Worm (Caenorhabditis elegans) whole organism, L2 larva: Measurements from ENCODE around the gene pgp-3.
A peak's percentile ranks its signal among the peaks of the same experiment; 100 is the strongest.

Source experiments
- C34F6.9 ChIP-seq: fragments of 150-350 bp; optimal IDR thresholded peaks from 2 replicates; lab custom pipeline; 2014; ENCODE audit warnings: missing biosample characterization, missing genetic modification characterization
- F13H6.1 ChIP-seq: sonication (generic microtip); optimal IDR thresholded peaks from 2 replicates; lab custom pipeline; 2016; ENCODE audit warnings: missing genetic modification characterization, missing compliant biosample characterization
- Y55F3AM.14 ChIP-seq: fragments of 200-800 bp; sonication (Bioruptor generic); optimal IDR thresholded peaks from 2 replicates; lab custom pipeline; 2018; ENCODE audit warnings: mild to moderate bottlenecking, missing genetic modification characterization, missing compliant biosample characterization
- ZK546.5 ChIP-seq: sonication (generic microtip); optimal IDR thresholded peaks from 2 replicates; lab custom pipeline; 2017; ENCODE audit warnings: missing biosample characterization, missing genetic modification characterization
- alr-1 ChIP-seq: fragments of 150-350 bp; optimal IDR thresholded peaks from 2 replicates; lab custom pipeline; 2014; ENCODE audit warnings: missing biosample characterization, missing genetic modification characterization
- aly-2 ChIP-seq: fragments of 150-350 bp; optimal IDR thresholded peaks from 2 replicates; lab custom pipeline; 2014; ENCODE audit warnings: missing biosample characterization, missing genetic modification characterization
- blmp-1 ChIP-seq: sonication (generic microtip); optimal IDR thresholded peaks from 2 replicates; lab custom pipeline; 2017; ENCODE audit warnings: missing genetic modification characterization, mild to moderate bottlenecking, missing compliant biosample characterization, antibody characterized with exemption, moderate library complexity; ENCODE audit not compliant: insufficient read depth
- ceh-16 ChIP-seq: fragments of 150-350 bp; optimal IDR thresholded peaks from 2 replicates; lab custom pipeline; 2014; ENCODE audit warnings: missing biosample characterization, missing genetic modification characterization
- crh-2 ChIP-seq: sonication (generic microtip); optimal IDR thresholded peaks from 2 replicates; lab custom pipeline; 2017; ENCODE audit warnings: missing biosample characterization, missing genetic modification characterization
- dmd-4 ChIP-seq: sonication (generic microtip); optimal IDR thresholded peaks from 2 replicates; lab custom pipeline; 2017; ENCODE audit warnings: missing biosample characterization, missing genetic modification characterization
- egl-27 ChIP-seq: sonication (generic microtip); optimal IDR thresholded peaks from 3 replicates; lab custom pipeline; 2017; ENCODE audit warnings: missing biosample characterization, missing genetic modification reagents, missing genetic modification characterization
- elt-1 ChIP-seq: fragments of 150-350 bp; optimal IDR thresholded peaks from 2 replicates; lab custom pipeline; 2014; ENCODE audit warnings: missing biosample characterization, missing genetic modification characterization
- elt-3 ChIP-seq: sonication (generic microtip); optimal IDR thresholded peaks from 2 replicates; lab custom pipeline; 2017; ENCODE audit warnings: missing biosample characterization, missing genetic modification characterization
- fos-1 ChIP-seq: fragments of 150-350 bp; optimal IDR thresholded peaks from 2 replicates; lab custom pipeline; 2014; ENCODE audit warnings: missing biosample characterization, missing genetic modification characterization
- lin-11 ChIP-seq: fragments of 150-350 bp; sonication (generic microtip); optimal IDR thresholded peaks from 2 replicates; lab custom pipeline; 2014; ENCODE audit warnings: missing biosample characterization, missing genetic modification characterization, inconsistent platforms, mixed read lengths
- lin-13 ChIP-seq: fragments of 150-350 bp; optimal IDR thresholded peaks from 2 replicates; lab custom pipeline; 2014; ENCODE audit warnings: missing biosample characterization, missing genetic modification reagents, missing genetic modification characterization
- lin-39 ChIP-seq: fragments of 150-350 bp; optimal IDR thresholded peaks from 2 replicates; lab custom pipeline; 2014; ENCODE audit warnings: missing biosample characterization, missing genetic modification reagents, missing genetic modification characterization
- lsy-2 ChIP-seq, 2 experiments: fragments of 150-350 bp in 1 of 2; sonication (generic microtip) in 1 of 2; optimal IDR thresholded peaks; 2 replicates each; lab custom pipeline; 2014 to 2017; ENCODE audit warnings: missing biosample characterization in 2 of 2, missing genetic modification characterization in 2 of 2
- mab-5 ChIP-seq: fragments of 150-350 bp; optimal IDR thresholded peaks from 2 replicates; lab custom pipeline; 2014; ENCODE audit warnings: missing biosample characterization, missing genetic modification characterization
- mbf-1 ChIP-seq: sonication (generic microtip); optimal IDR thresholded peaks from 2 replicates; lab custom pipeline; 2017; ENCODE audit warnings: missing biosample characterization, missing genetic modification characterization
- mdl-1 ChIP-seq, 2 experiments: fragments of 150-350 bp in 1 of 2; sonication (generic microtip) in 1 of 2; optimal IDR thresholded peaks; 2 replicates each; lab custom pipeline; 2017; ENCODE audit warnings: missing biosample characterization in 2 of 2, missing genetic modification characterization in 2 of 2
- nhr-10 ChIP-seq: sonication (generic microtip); optimal IDR thresholded peaks from 2 replicates; lab custom pipeline; 2017; ENCODE audit warnings: missing biosample characterization, missing genetic modification characterization
- nhr-11 ChIP-seq: fragments of 150-350 bp; optimal IDR thresholded peaks from 2 replicates; lab custom pipeline; 2014; ENCODE audit warnings: missing biosample characterization, missing genetic modification characterization
- nhr-12 ChIP-seq: fragments of 150-350 bp; optimal IDR thresholded peaks from 2 replicates; lab custom pipeline; 2014; ENCODE audit warnings: missing biosample characterization, missing genetic modification characterization
- nhr-129 ChIP-seq: fragments of 150-350 bp; optimal IDR thresholded peaks from 2 replicates; lab custom pipeline; 2014; ENCODE audit warnings: missing biosample characterization, missing genetic modification characterization
- nhr-23 ChIP-seq: fragments of 150-350 bp; optimal IDR thresholded peaks from 2 replicates; lab custom pipeline; 2014; ENCODE audit warnings: missing biosample characterization, missing genetic modification reagents, missing genetic modification characterization
- nhr-237 ChIP-seq: fragments of 150-350 bp; optimal IDR thresholded peaks from 2 replicates; lab custom pipeline; 2014; ENCODE audit warnings: missing biosample characterization, missing genetic modification characterization
- nhr-25 ChIP-seq: fragments of 150-350 bp; sonication (generic microtip); optimal IDR thresholded peaks from 3 replicates; lab custom pipeline; 2014; ENCODE audit warnings: missing biosample characterization, missing genetic modification characterization
- nhr-6 ChIP-seq: fragments of 150-350 bp; optimal IDR thresholded peaks from 2 replicates; lab custom pipeline; 2014; ENCODE audit warnings: missing biosample characterization, missing genetic modification characterization
- nhr-77 ChIP-seq: fragments of 150-350 bp; optimal IDR thresholded peaks from 2 replicates; lab custom pipeline; 2014; ENCODE audit warnings: missing biosample characterization, missing genetic modification characterization
- peb-1 ChIP-seq: fragments of 150-350 bp; optimal IDR thresholded peaks from 2 replicates; lab custom pipeline; 2014; ENCODE audit warnings: missing biosample characterization, missing genetic modification characterization
- sem-4 ChIP-seq: fragments of 150-350 bp; optimal IDR thresholded peaks from 2 replicates; lab custom pipeline; 2014; ENCODE audit warnings: missing biosample characterization, missing genetic modification reagents, missing genetic modification characterization
- skn-1 ChIP-seq: sonication (generic microtip); optimal IDR thresholded peaks from 2 replicates; lab custom pipeline; 2017; ENCODE audit warnings: missing biosample characterization, missing genetic modification characterization
- sma-3 ChIP-seq: sonication (generic microtip); optimal IDR thresholded peaks from 2 replicates; lab custom pipeline; 2016; ENCODE audit warnings: missing genetic modification reagents, missing genetic modification characterization, missing compliant biosample characterization
- sma-9 ChIP-seq, 2 experiments: fragments of 150-350 bp in 1 of 2; sonication (generic microtip) in 1 of 2; optimal IDR thresholded peaks; 2 replicates each; lab custom pipeline; 2014 to 2016; ENCODE audit warnings: missing genetic modification characterization in 2 of 2, mild to moderate bottlenecking in 1 of 2, missing biosample characterization in 1 of 2, missing compliant biosample characterization in 1 of 2, missing genetic modification reagents in 1 of 2, moderate library complexity in 1 of 2
- snpc-4 ChIP-seq: fragments of 150-350 bp; optimal IDR thresholded peaks from 2 replicates; lab custom pipeline; 2014; ENCODE audit warnings: missing biosample characterization, missing genetic modification characterization
- unc-39 ChIP-seq: fragments of 150-350 bp; optimal IDR thresholded peaks from 2 replicates; lab custom pipeline; 2014; ENCODE audit warnings: missing biosample characterization, missing genetic modification characterization
- unc-55 ChIP-seq: fragments of 150-350 bp; sonication (generic microtip); optimal IDR thresholded peaks from 3 replicates; lab custom pipeline; 2014; ENCODE audit warnings: missing biosample characterization, missing genetic modification reagents, missing genetic modification characterization
- unc-62 ChIP-seq: fragments of 150-350 bp; optimal IDR thresholded peaks from 2 replicates; lab custom pipeline; 2014; ENCODE audit warnings: missing biosample characterization, missing genetic modification reagents, missing genetic modification characterization
- ztf-1 ChIP-seq: fragments of 200-800 bp; sonication (Bioruptor generic); conservative IDR thresholded peaks from 2 replicates; pipeline ENCODE4 v1.3.6; 2022; ENCODE audit warnings: missing genetic modification characterization, missing compliant biosample characterization
- ztf-11 ChIP-seq: sonication (generic microtip); optimal IDR thresholded peaks from 2 replicates; lab custom pipeline; 2017; ENCODE audit warnings: missing biosample characterization, missing genetic modification characterization
- ztf-4 ChIP-seq: fragments of 150-350 bp; optimal IDR thresholded peaks from 2 replicates; lab custom pipeline; 2014; ENCODE audit warnings: missing biosample characterization, missing genetic modification characterization

Gene pgp-3

ce11 chrX:11329424-11329823 is 22.5 kb upstream of the pgp-3 start, which contains the start of gene npr-9:
Gene npr-9, plus strand, starts transcription at chrX:11329724.
- TF ChIP-seq unc-55 (GFP tag; lab: Kevin White, UChicago) (no peak), ZK546.5 (tag; lab: Kevin White, UChicago) (no peak), ztf-11 (no peak), nhr-23 (tag; lab: Kevin White, UChicago) (no peak), unc-62 (no peak), lin-11 (no peak), ceh-16 (tag; lab: Kevin White, UChicago) (no peak), lin-39 (tag; lab: Kevin White, UChicago) (no peak), alr-1 (tag; lab: Kevin White, UChicago) (no peak), sem-4 (tag; lab: Kevin White, UChicago) (no peak), crh-2 (tag; lab: Kevin White, UChicago) (no peak), ztf-1 (GFP tag; lab: Robert Waterston, UW) (no peak), aly-2 (tag; lab: Kevin White, UChicago) (no peak), nhr-129 (tag; lab: Kevin White, UChicago) (no peak)

- TF ChIP-seq blmp-1 (tag; lab: Kevin White, UChicago) (no peak), nhr-10 (tag; lab: Kevin White, UChicago) (no peak), ztf-4 (tag; lab: Kevin White, UChicago) (no peak), crh-2 (tag; lab: Kevin White, UChicago) (no peak), sma-9 (GFP tag; optimal IDR thresholded peaks at IDR 0.05; lab: Kevin White, UChicago) (no peak), sma-9 (tag; optimal IDR thresholded peaks at IDR 0.05; lab: Kevin White, UChicago) (no peak), dmd-4 (tag; lab: Kevin White, UChicago) (no peak), snpc-4 (tag; lab: Kevin White, UChicago) (no peak), nhr-11 (tag; lab: Kevin White, UChicago) (no peak), lsy-2 (tag; optimal IDR thresholded peaks at IDR 0.05; lab: Kevin White, UChicago) (no peak), mbf-1 (tag; lab: Kevin White, UChicago) (no peak), F13H6.1 (no peak), nhr-129 (tag; lab: Kevin White, UChicago) (no peak), nhr-6 (tag; lab: Kevin White, UChicago) (no peak), peb-1 (tag; lab: Kevin White, UChicago) (no peak), ceh-16 (tag; lab: Kevin White, UChicago) (no peak), aly-2 (tag; lab: Kevin White, UChicago) (no peak), ZK546.5 (tag; lab: Kevin White, UChicago) (no peak), sma-3 (GFP tag; lab: Kevin White, UChicago) (no peak), egl-27 (no peak)
- TF ChIP-seq, all 48 proteins: peak for 0
These were observed 14.9 kb upstream of the pgp-3 start for ce11 chrX:11337095-11337494.

- TF ChIP-seq ztf-4 (tag; lab: Kevin White, UChicago) (no peak), nhr-12 (no peak), mbf-1 (tag; lab: Kevin White, UChicago) (no peak), mab-5 (no peak), nhr-6 (tag; lab: Kevin White, UChicago) (no peak), nhr-129 (tag; lab: Kevin White, UChicago) (no peak), ZK546.5 (tag; lab: Kevin White, UChicago) (no peak), nhr-23 (tag; lab: Kevin White, UChicago) (no peak), aly-2 (tag; lab: Kevin White, UChicago) (no peak), elt-1 (no peak), nhr-237 (tag; lab: Kevin White, UChicago) (no peak), fos-1 (tag; lab: Kevin White, UChicago) (no peak)
These were observed 14.2 kb upstream of the pgp-3 start, which contains the start of gene gcy-9 for ce11 chrX:11337783-11338182. Gene gcy-9, minus strand, starts transcription at chrX:11337883.

- TF ChIP-seq elt-1 (no peak), skn-1 (tag; lab: Kevin White, UChicago) (no peak), crh-2 (tag; lab: Kevin White, UChicago) (peak; percentile 27), Y55F3AM.14 (GFP tag; lab: Kevin White, UChicago) (peak; percentile 11), elt-3 (tag; lab: Kevin White, UChicago) (no peak), aly-2 (tag; lab: Kevin White, UChicago) (no peak), lin-11 (no peak), lin-39 (tag; lab: Kevin White, UChicago) (no peak), nhr-77 (no peak), sma-9 (GFP tag; optimal IDR thresholded peaks at IDR 0.05; lab: Kevin White, UChicago) (peak; percentile 18), sma-9 (tag; optimal IDR thresholded peaks at IDR 0.05; lab: Kevin White, UChicago) (no peak), nhr-25 (tag; lab: Kevin White, UChicago) (no peak), nhr-12 (no peak), unc-39 (tag; lab: Kevin White, UChicago) (no peak), nhr-6 (tag; lab: Kevin White, UChicago) (peak; percentile 40), blmp-1 (tag; lab: Kevin White, UChicago) (peak; percentile 9), fos-1 (tag; lab: Kevin White, UChicago) (peak; percentile 24), ZK546.5 (tag; lab: Kevin White, UChicago) (no peak), egl-27 (no peak), lin-13 (GFP tag; lab: Kevin White, UChicago) (no peak), unc-62 (no peak), lsy-2 (tag; optimal IDR thresholded peaks at IDR 0.05; lab: Kevin White, UChicago) (no peak), unc-55 (GFP tag; lab: Kevin White, UChicago) (peak; percentile 29), F13H6.1 (peak; percentile 13), ceh-16 (tag; lab: Kevin White, UChicago) (peak; percentile 21), sma-3 (GFP tag; lab: Kevin White, UChicago) (no peak), nhr-11 (tag; lab: Kevin White, UChicago) (no peak), mdl-1 (tag; optimal IDR thresholded peaks at IDR 0.05; lab: Kevin White, UChicago) (no peak), C34F6.9 (tag; lab: Kevin White, UChicago) (peak; percentile 47)
These were observed 12.5 kb upstream of the pgp-3 start, which contains the start of gene aco-1 for ce11 chrX:11339375-11339924. Gene aco-1, plus strand, starts transcription at chrX:11339874.
